Worm (Caenorhabditis elegans): ENCODE data around the gene F28C6.8.

ce11 chrII:8606549-8606948 lies at the start of gene F28C6.8:
- TF ChIP-seq rnt-1 (tag; optimal IDR thresholded peaks at IDR 0.05) (no peak), tbx-2 (tag; optimal IDR thresholded peaks at IDR 0.05) (no peak), unc-42 (tag; optimal IDR thresholded peaks at IDR 0.05) (no peak), pha-4 (tag; optimal IDR thresholded peaks at IDR 0.05) (no peak)

Measured in whole organism, late embryonic.